Fruit fly (Drosophila melanogaster): Measurements from ENCODE around the gene CG42245.
A peak's percentile ranks its signal among the peaks of the same experiment; 100 is the strongest.

The CG42245 gene

dm6 chr3L:2632763-2633100, 1.2 kb downstream of the CG42245 start (continued):
- TF ChIP-seq Mes4 (GFP tag; optimal IDR thresholded peaks at IDR 0.05) (no peak), CG10565 (GFP tag; optimal IDR thresholded peaks at IDR 0.05) (no peak), dm (GFP tag; optimal IDR thresholded peaks at IDR 0.05) (no peak), tup (GFP tag; optimal IDR thresholded peaks at IDR 0.05) (no peak), Hr39 (optimal IDR thresholded peaks at IDR 0.05) (no peak), CG7556 (GFP tag; optimal IDR thresholded peaks at IDR 0.05) (no peak), ap (GFP tag; IDR thresholded peaks at IDR 0.05) (no peak), D19B (GFP tag; optimal IDR thresholded peaks at IDR 0.05) (no peak), amos (GFP tag; IDR thresholded peaks at IDR 0.05; ENCODE audit: partially characterized antibody) (peak; percentile 26; the same call in 1 of the 2 replicates), CG8924 (tag; optimal IDR thresholded peaks at IDR 0.05) (no peak), pb (GFP tag; optimal IDR thresholded peaks at IDR 0.05) (no peak), CG12744 (GFP tag; optimal IDR thresholded peaks at IDR 0.05) (no peak), CG1602 (GFP tag; optimal IDR thresholded peaks at IDR 0.05) (no peak), Dref (GFP tag; IDR thresholded peaks at IDR 0.05) (no peak), Gug (GFP tag; IDR thresholded peaks at IDR 0.05) (no peak), bowl (GFP tag; IDR thresholded peaks at IDR 0.05) (no peak), CG2875 (GFP tag; optimal IDR thresholded peaks at IDR 0.05) (no peak), CG7271 (tag; optimal IDR thresholded peaks at IDR 0.05) (no peak), CG4617 (GFP tag; optimal IDR thresholded peaks at IDR 0.05; ENCODE audit: borderline replicate concordance) (no peak), CG34224 (GFP tag; IDR thresholded peaks at IDR 0.05; ENCODE audit: partially characterized antibody) (0 out of 3 replicates have a peak, but pooled peaks have one; percentile 39), stc (GFP tag; IDR thresholded peaks at IDR 0.05) (0 out of 2 replicates have a peak, but pooled peaks have one; percentile 14), fd3F (GFP tag; optimal IDR thresholded peaks at IDR 0.05) (no peak), CG9727 (GFP tag; optimal IDR thresholded peaks at IDR 0.05) (no peak), Jarid2 (GFP tag; optimal IDR thresholded peaks at IDR 0.05) (no peak), CG3163 (GFP tag; optimal IDR thresholded peaks at IDR 0.05) (no peak), B-H2 (GFP tag; optimal IDR thresholded peaks at IDR 0.05) (no peak), CG34376 (GFP tag; optimal IDR thresholded peaks at IDR 0.05) (peak; percentile 7), Lim3 (GFP tag; IDR thresholded peaks at IDR 0.05) (no peak), al (GFP tag; IDR thresholded peaks at IDR 0.05) (0 out of 2 replicates have a peak, but pooled peaks have one; percentile 28), maf-S (GFP tag; optimal IDR thresholded peaks at IDR 0.05) (no peak), gro (GFP tag; optimal IDR thresholded peaks at IDR 0.05) (no peak), shn (GFP tag; optimal IDR thresholded peaks at IDR 0.05) (no peak), Nf-YB (GFP tag; optimal IDR thresholded peaks at IDR 0.05) (no peak), Spps (tag; optimal IDR thresholded peaks at IDR 0.05) (no peak), hbn (GFP tag; IDR thresholded peaks at IDR 0.05; ENCODE audit: partially characterized antibody) (0 out of 2 replicates have a peak, but pooled peaks have one; percentile 20), CG2678 (tag; optimal IDR thresholded peaks at IDR 0.05) (no peak), lbe (GFP tag; optimal IDR thresholded peaks at IDR 0.05) (no peak), CG8290 (GFP tag; optimal IDR thresholded peaks at IDR 0.05) (no peak), CG8290 (tag; optimal IDR thresholded peaks at IDR 0.05) (peak in 1 of 2 experiments; percentile 10), CG18011 (GFP tag; optimal IDR thresholded peaks at IDR 0.05) (no peak), Dbx (GFP tag; IDR thresholded peaks at IDR 0.05) (0 out of 3 replicates have a peak, but pooled peaks have one; percentile 9), CG13894 (tag; optimal IDR thresholded peaks at IDR 0.05) (peak; percentile 20), Six4 (GFP tag; optimal IDR thresholded peaks at IDR 0.05) (no peak), CG10462 (GFP tag; optimal IDR thresholded peaks at IDR 0.05) (no peak), repo (GFP tag; optimal IDR thresholded peaks at IDR 0.05) (no peak), ems (GFP tag; optimal IDR thresholded peaks at IDR 0.05) (no peak), CG17829 (tag; optimal IDR thresholded peaks at IDR 0.05) (no peak), abd-A (tag; optimal IDR thresholded peaks at IDR 0.05) (no peak), sug (tag; optimal IDR thresholded peaks at IDR 0.05) (peak; percentile 26), ftz-f1 (GFP tag; optimal IDR thresholded peaks at IDR 0.05) (peak; percentile 3), cwo (GFP tag; optimal IDR thresholded peaks at IDR 0.05) (no peak), zen2 (GFP tag; IDR thresholded peaks at IDR 0.05; ENCODE audit: partially characterized antibody) (peak; percentile 38; the same call in 1 of the 3 replicates)
